Worm (Caenorhabditis elegans) whole organism, L4 larva: ENCODE results near the gene T22F3.8.

Source experiments
- D1046.2 ChIP-seq: fragments of 200-800 bp; sonication (Bioruptor generic); IDR thresholded peaks from 2 replicates; pipeline ENCODE4 v1.3.6; 2022; ENCODE audit warnings: missing genetic modification characterization, missing compliant biosample characterization
- R02D3.7 ChIP-seq: fragments of 150-350 bp; sonication (generic microtip); optimal IDR thresholded peaks from 3 replicates; lab custom pipeline; 2014; ENCODE audit warnings: missing biosample characterization, missing genetic modification characterization
- ZK546.5 ChIP-seq, 2 experiments: sonication (generic microtip); optimal IDR thresholded peaks; 2 replicates each; lab custom pipeline; 2017; ENCODE audit warnings: missing biosample characterization in 2 of 2, missing genetic modification characterization in 2 of 2
- aly-2 ChIP-seq: sonication (generic microtip); optimal IDR thresholded peaks from 2 replicates; lab custom pipeline; 2018; ENCODE audit warnings: missing biosample characterization, missing genetic modification characterization
- hlh-30 ChIP-seq: sonication (generic microtip); optimal IDR thresholded peaks from 2 replicates; lab custom pipeline; 2017; ENCODE audit warnings: antibody characterized with exemption, mild to moderate bottlenecking, missing genetic modification characterization, missing compliant biosample characterization; ENCODE audit not compliant: insufficient read depth
- lin-15B ChIP-seq: fragments of 150-350 bp; sonication (generic microtip); optimal IDR thresholded peaks from 3 replicates; lab custom pipeline; 2014; ENCODE audit warnings: missing biosample characterization, missing genetic modification characterization
- mdl-1 ChIP-seq, 2 experiments: fragments of 150-350 bp in 1 of 2; sonication (generic microtip) in 1 of 2; optimal IDR thresholded peaks; 2 replicates each; lab custom pipeline; 2014 to 2017; ENCODE audit warnings: missing biosample characterization in 2 of 2, missing genetic modification characterization in 2 of 2
- mxl-2 ChIP-seq: fragments of 200-800 bp; sonication (Bioruptor generic); conservative IDR thresholded peaks from 2 replicates; pipeline ENCODE4 v1.3.6; 2022; ENCODE audit warnings: missing genetic modification reagents, missing genetic modification characterization, missing compliant biosample characterization
- nhr-10 ChIP-seq: fragments of 150-350 bp; optimal IDR thresholded peaks from 2 replicates; lab custom pipeline; 2014; ENCODE audit warnings: missing biosample characterization, missing genetic modification characterization
- nhr-237 ChIP-seq: sonication (generic microtip); optimal IDR thresholded peaks from 2 replicates; lab custom pipeline; 2017; ENCODE audit warnings: missing biosample characterization, missing genetic modification characterization
- nhr-76 ChIP-seq: fragments of 150-350 bp; optimal IDR thresholded peaks from 2 replicates; lab custom pipeline; 2014; ENCODE audit warnings: missing biosample characterization, missing genetic modification characterization
- nhr-77 ChIP-seq: fragments of 150-350 bp; optimal IDR thresholded peaks from 2 replicates; lab custom pipeline; 2014; ENCODE audit warnings: missing biosample characterization, missing genetic modification characterization
- pha-4 ChIP-seq, 2 experiments: fragments of 150-350 bp in 1 of 2; fragments of 200-800 bp in 1 of 2; sonication (Bioruptor generic) in 1 of 2; IDR thresholded peaks in 1 of 2; optimal IDR thresholded peaks in 1 of 2; 2 replicates each; pipeline versions ENCODE4 v1.3.6 to Lab custom; 2014 to 2022; ENCODE audit warnings: missing genetic modification characterization in 2 of 2, missing genetic modification reagents in 2 of 2, missing biosample characterization in 1 of 2, missing compliant biosample characterization in 1 of 2

DNA sequence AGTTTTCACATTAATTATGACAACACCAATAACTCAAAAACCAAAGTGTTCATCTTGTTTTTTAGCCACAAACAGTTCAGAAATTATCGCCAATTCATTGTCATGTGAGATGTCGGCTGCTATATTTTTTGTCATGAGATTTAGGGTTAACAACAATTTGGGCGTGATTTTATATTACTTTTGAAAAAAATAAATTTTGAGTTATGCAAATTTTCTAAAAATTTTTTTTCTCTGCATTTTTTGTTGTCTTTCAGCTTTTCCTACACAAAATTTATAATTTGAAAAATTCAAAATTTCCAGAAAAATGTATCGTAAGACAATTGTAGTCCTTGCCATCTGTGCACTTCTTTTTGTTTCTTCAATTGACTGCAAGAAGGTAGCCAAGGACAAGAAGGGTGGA is 27.8 kb upstream of the T22F3.8 start, which contains the start of gene F59B1.2:
- TF ChIP-seq mdl-1 (tag; optimal IDR thresholded peaks at IDR 0.05; lab: Kevin White, UChicago) (no peak), lin-15B (tag; lab: Kevin White, UChicago) (no peak), nhr-76 (no peak), R02D3.7 (tag; lab: Kevin White, UChicago) (no peak), aly-2 (tag; lab: Kevin White, UChicago) (no peak), nhr-10 (no peak), nhr-237 (no peak), ZK546.5 (tag; optimal IDR thresholded peaks at IDR 0.05; lab: Kevin White, UChicago) (no peak), hlh-30 (tag; lab: Kevin White, UChicago) (peak; percentile 27), pha-4 (GFP tag; IDR thresholded peaks at IDR 0.05; lab: Robert Waterston, UW) (no peak), pha-4 (tag; optimal IDR thresholded peaks at IDR 0.05; lab: Kevin White, UChicago) (no peak), mxl-2 (GFP tag; lab: Robert Waterston, UW) (no peak), nhr-77 (no peak), D1046.2 (GFP tag; lab: Robert Waterston, UW) (no peak)
